Fruit fly (Drosophila melanogaster) whole organism, embryonic: ENCODE data around the gene CG6168.

Source experiments
- CG10979 ChIP-seq: fragments of 200-800 bp; sonication (Bioruptor generic); optimal IDR thresholded peaks from 2 replicates; lab custom pipeline; 2018; ENCODE audit warnings: missing biosample characterization, mild to moderate bottlenecking, missing genetic modification characterization, moderate library complexity
- CG11085 ChIP-seq: fragments of 200-800 bp; sonication (Bioruptor generic); IDR thresholded peaks from 2 replicates; pipeline ENCODE4 v1.3.6; 2022; ENCODE audit warnings: missing biosample characterization, missing genetic modification characterization
- CG11456 ChIP-seq: fragments of 200-800 bp; sonication (Bioruptor generic); IDR thresholded peaks from 3 replicates; pipeline ENCODE4 v1.3.6; 2022; ENCODE audit warnings: missing biosample characterization, missing genetic modification characterization
- CG11504 ChIP-seq: fragments of 200-800 bp; sonication (Bioruptor generic); optimal IDR thresholded peaks from 3 replicates; lab custom pipeline; 2019; ENCODE audit warnings: missing biosample characterization, mild to moderate bottlenecking, missing genetic modification characterization, moderate library complexity
- CG14965 ChIP-seq: fragments of 200-800 bp; sonication (Bioruptor generic); optimal IDR thresholded peaks from 2 replicates; lab custom pipeline; 2016; ENCODE audit warnings: missing biosample characterization, missing genetic modification characterization, borderline replicate concordance
- CG1602 ChIP-seq: fragments of 200-800 bp; sonication (Bioruptor generic); optimal IDR thresholded peaks from 3 replicates; lab custom pipeline; 2016; ENCODE audit warnings: missing biosample characterization, missing genetic modification characterization
- CG17186 ChIP-seq: fragments of 200-800 bp; sonication (Bioruptor generic); optimal IDR thresholded peaks from 3 replicates; lab custom pipeline; 2017; ENCODE audit warnings: missing biosample characterization, missing genetic modification reagents, missing genetic modification characterization
- CG17359 ChIP-seq: fragments of 200-800 bp; sonication (Bioruptor generic); optimal IDR thresholded peaks from 3 replicates; lab custom pipeline; 2018; ENCODE audit warnings: missing biosample characterization, mild to moderate bottlenecking, missing genetic modification characterization, moderate library complexity
- CG17612 ChIP-seq: fragments of 200-800 bp; sonication (Bioruptor generic); IDR thresholded peaks from 2 replicates; pipeline ENCODE4 v1.3.6; 2022; ENCODE audit warnings: missing biosample characterization, missing genetic modification characterization
- CG2199 ChIP-seq: fragments of 200-800 bp; sonication (Bioruptor generic); IDR thresholded peaks from 3 replicates; pipeline ENCODE4 v1.3.6; 2022; ENCODE audit warnings: missing biosample characterization, missing genetic modification characterization
- CG2875 ChIP-seq: fragments of 200-800 bp; sonication (Bioruptor generic); optimal IDR thresholded peaks from 2 replicates; lab custom pipeline; 2017; ENCODE audit warnings: missing biosample characterization, mild to moderate bottlenecking, missing genetic modification characterization, missing genetic modification reagents
- CG30431 ChIP-seq: fragments of 200-800 bp; sonication (Bioruptor generic); optimal IDR thresholded peaks from 2 replicates; lab custom pipeline; 2017; ENCODE audit warnings: missing biosample characterization, missing genetic modification characterization
- CG32767 ChIP-seq: fragments of 200-800 bp; sonication (Bioruptor generic); IDR thresholded peaks from 2 replicates; pipeline ENCODE4 v1.3.6; 2022; ENCODE audit warnings: missing biosample characterization, missing genetic modification characterization
- CG3281 ChIP-seq: fragments of 200-800 bp; sonication (Bioruptor generic); optimal IDR thresholded peaks from 3 replicates; lab custom pipeline; 2017; ENCODE audit warnings: missing biosample characterization, mild to moderate bottlenecking, missing genetic modification characterization
- CG4328 ChIP-seq: fragments of 200-800 bp; sonication (Bioruptor generic); optimal IDR thresholded peaks from 3 replicates; lab custom pipeline; 2017; ENCODE audit warnings: missing biosample characterization, missing genetic modification reagents, missing genetic modification characterization
- CG4360 ChIP-seq: fragments of 200-800 bp; sonication (Bioruptor generic); IDR thresholded peaks from 2 replicates; pipeline ENCODE4 v1.3.6; 2022; ENCODE audit warnings: missing biosample characterization, missing genetic modification characterization
- CG6765 ChIP-seq: fragments of 200-800 bp; sonication (Bioruptor generic); optimal IDR thresholded peaks from 3 replicates; lab custom pipeline; 2017; ENCODE audit warnings: missing biosample characterization, mild to moderate bottlenecking, missing genetic modification characterization
- CG7271 ChIP-seq: fragments of 200-800 bp; sonication (Bioruptor generic); optimal IDR thresholded peaks from 2 replicates; lab custom pipeline; 2018; ENCODE audit warnings: missing biosample characterization, mild to moderate bottlenecking, missing genetic modification characterization, moderate library complexity
- CG7357 ChIP-seq: fragments of 200-800 bp; sonication (Bioruptor generic); IDR thresholded peaks from 3 replicates; pipeline ENCODE4 v1.3.6; 2022; ENCODE audit warnings: missing biosample characterization, missing genetic modification characterization
- CG9437 ChIP-seq: fragments of 200-800 bp; sonication (Bioruptor generic); optimal IDR thresholded peaks from 2 replicates; lab custom pipeline; 2018; ENCODE audit warnings: missing biosample characterization, mild to moderate bottlenecking, missing genetic modification characterization
- Doc2 ChIP-seq: fragments of 200-800 bp; sonication (Bioruptor generic); IDR thresholded peaks from 2 replicates; pipeline ENCODE4 v1.3.6; 2022; ENCODE audit warnings: missing biosample characterization, missing genetic modification characterization
- Drgx ChIP-seq: fragments of 200-800 bp; sonication (Bioruptor generic); IDR thresholded peaks from 2 replicates; pipeline ENCODE4 v1.3.6; 2022; ENCODE audit warnings: missing biosample characterization, missing genetic modification characterization
- Fer1 ChIP-seq: fragments of 200-800 bp; sonication (Bioruptor generic); optimal IDR thresholded peaks from 2 replicates; lab custom pipeline; 2017; ENCODE audit warnings: missing biosample characterization, mild to moderate bottlenecking, missing genetic modification characterization
- Fer3 ChIP-seq: fragments of 200-800 bp; sonication (Bioruptor generic); optimal IDR thresholded peaks from 2 replicates; lab custom pipeline; 2018; ENCODE audit warnings: missing biosample characterization, mild to moderate bottlenecking, missing genetic modification characterization, moderate library complexity
- HLH4C ChIP-seq: fragments of 200-800 bp; sonication (Bioruptor generic); IDR thresholded peaks from 3 replicates; pipeline ENCODE4 v1.3.6; 2022; ENCODE audit warnings: missing biosample characterization, missing genetic modification characterization; ENCODE audit not compliant: partially characterized antibody
- Hr78 ChIP-seq, 2 experiments: fragments of 200-800 bp in 1 of 2; fragments of >200 bp in 1 of 2; sonication (Bioruptor generic) in 1 of 2; optimal IDR thresholded peaks; 2 replicates each; lab custom pipeline; 2017 to 2019; ENCODE audit warnings: missing biosample characterization in 2 of 2, missing genetic modification characterization in 2 of 2, mild to moderate bottlenecking in 1 of 2, moderate library complexity in 1 of 2
- Meics ChIP-seq: fragments of 200-800 bp; sonication (Bioruptor generic); optimal IDR thresholded peaks from 2 replicates; lab custom pipeline; 2017; ENCODE audit warnings: missing biosample characterization, mild to moderate bottlenecking, missing genetic modification characterization
- Myb ChIP-seq: fragments of 200-800 bp; sonication (Bioruptor generic); optimal IDR thresholded peaks from 2 replicates; lab custom pipeline; 2016; ENCODE audit warnings: missing biosample characterization, missing genetic modification characterization
- Ptx1 ChIP-seq: fragments of 200-800 bp; sonication (Bioruptor generic); IDR thresholded peaks from 2 replicates; pipeline ENCODE4 v1.3.6; 2022; ENCODE audit warnings: missing biosample characterization, missing genetic modification characterization
- Rfx ChIP-seq: fragments of 200-800 bp; sonication (Bioruptor generic); IDR thresholded peaks from 2 replicates; pipeline ENCODE4 v1.3.6; 2022; ENCODE audit warnings: missing biosample characterization, missing genetic modification characterization
- Xbp1 ChIP-seq: fragments of 200-800 bp; sonication (Bioruptor generic); optimal IDR thresholded peaks from 3 replicates; lab custom pipeline; 2016; ENCODE audit warnings: missing biosample characterization, mild to moderate bottlenecking, missing genetic modification characterization
- croc ChIP-seq: fragments of 200-800 bp; sonication (Bioruptor generic); conservative IDR thresholded peaks from 3 replicates; pipeline ENCODE4 v1.3.6; 2022; ENCODE audit warnings: missing biosample characterization, missing genetic modification characterization
- cwo ChIP-seq: fragments of 200-800 bp; sonication (Bioruptor generic); optimal IDR thresholded peaks from 3 replicates; lab custom pipeline; 2017; ENCODE audit warnings: missing biosample characterization, missing genetic modification characterization, mild to moderate bottlenecking, moderate library complexity, missing genetic modification reagents
- esg ChIP-seq: fragments of 200-800 bp; sonication (Bioruptor generic); conservative IDR thresholded peaks from 2 replicates; pipeline ENCODE4 v1.3.6; 2022; ENCODE audit warnings: missing biosample characterization, missing genetic modification characterization
- hkb ChIP-seq, 2 experiments: fragments of 200-800 bp in 1 of 2; fragments of >200 bp in 1 of 2; sonication (Bioruptor generic) in 1 of 2; IDR thresholded peaks in 1 of 2; optimal IDR thresholded peaks in 1 of 2; 2 replicates each; pipeline versions ENCODE4 v1.3.6 to Lab custom; 2017 to 2022; ENCODE audit warnings: missing biosample characterization in 1 of 2, missing genetic modification characterization in 1 of 2
- jing ChIP-seq: fragments of 200-800 bp; sonication (Bioruptor generic); optimal IDR thresholded peaks from 2 replicates; lab custom pipeline; 2018; ENCODE audit warnings: missing biosample characterization, mild to moderate bottlenecking, missing genetic modification characterization
- jumu ChIP-seq: fragments of 200-800 bp; sonication (Bioruptor generic); optimal IDR thresholded peaks from 3 replicates; lab custom pipeline; 2016; ENCODE audit warnings: missing biosample characterization, missing genetic modification characterization
- knrl ChIP-seq: fragments of 200-800 bp; sonication (Bioruptor generic); IDR thresholded peaks from 3 replicates; pipeline ENCODE4 v1.3.6; 2022; ENCODE audit warnings: missing biosample characterization, missing genetic modification characterization; ENCODE audit not compliant: partially characterized antibody
- pho ChIP-seq: fragments of 200-800 bp; sonication (Bioruptor generic); optimal IDR thresholded peaks from 2 replicates; lab custom pipeline; 2016; ENCODE audit warnings: missing biosample characterization, missing genetic modification characterization
- prd ChIP-seq, 3 experiments: fragments of >200 bp in 2 of 3; fragments of 200-800 bp in 1 of 3; sonication (Bioruptor generic) in 1 of 3; optimal IDR thresholded peaks in 2 of 3; IDR thresholded peaks in 1 of 3; 2 replicates in 2 of 3; 3 replicates in 1 of 3; pipeline versions ENCODE4 v1.3.6 to Lab custom; 2017 to 2022; ENCODE audit warnings: missing biosample characterization in 1 of 3, missing genetic modification characterization in 1 of 3
- run ChIP-seq: fragments of 200-800 bp; sonication (Bioruptor generic); optimal IDR thresholded peaks from 3 replicates; lab custom pipeline; 2018; ENCODE audit warnings: missing biosample characterization, mild to moderate bottlenecking, missing genetic modification characterization
- sc ChIP-seq, 3 experiments: fragments of >200 bp in 2 of 3; fragments of 200-800 bp in 1 of 3; sonication (Bioruptor generic) in 1 of 3; optimal IDR thresholded peaks; 2 replicates in 2 of 3; 3 replicates in 1 of 3; lab custom pipeline; 2017; ENCODE audit warnings: mild to moderate bottlenecking in 1 of 3, missing biosample characterization in 1 of 3, missing genetic modification characterization in 1 of 3, missing genetic modification reagents in 1 of 3
- sens ChIP-seq: fragments of 200-800 bp; sonication (Bioruptor generic); peaks from one replicate; lab custom pipeline; 2016; ENCODE audit warnings: missing biosample characterization, missing genetic modification characterization
- sqz ChIP-seq: fragments of 200-800 bp; sonication (Bioruptor generic); optimal IDR thresholded peaks from 3 replicates; lab custom pipeline; 2018; ENCODE audit warnings: missing biosample characterization, mild to moderate bottlenecking, missing genetic modification characterization
- tin ChIP-seq: fragments of 200-800 bp; sonication (Bioruptor generic); optimal IDR thresholded peaks from 3 replicates; lab custom pipeline; 2016; ENCODE audit warnings: missing biosample characterization, missing genetic modification characterization
- tio ChIP-seq: fragments of 200-800 bp; sonication (Bioruptor generic); optimal IDR thresholded peaks from 2 replicates; lab custom pipeline; 2017; ENCODE audit warnings: missing biosample characterization, missing genetic modification characterization, inconsistent platforms
- trem ChIP-seq: fragments of 200-800 bp; optimal IDR thresholded peaks from 3 replicates; lab custom pipeline; 2019; ENCODE audit warnings: missing biosample characterization, mild to moderate bottlenecking, missing genetic modification characterization, moderate library complexity
- yki ChIP-seq: fragments of >200 bp; optimal IDR thresholded peaks from 3 replicates; lab custom pipeline; 2018
- zen2 ChIP-seq: fragments of 200-800 bp; sonication (Bioruptor generic); IDR thresholded peaks from 3 replicates; pipeline ENCODE4 v1.3.6; 2022; ENCODE audit warnings: missing biosample characterization, missing genetic modification characterization; ENCODE audit not compliant: partially characterized antibody

CG6168 gene

dm6 chr3L:11285066-11285465 lies 36.5 kb downstream of the CG6168 start (continued):
- peak; percentile 72 for TF ChIP-seq CG10979
- no peak for TF ChIP-seq CG32767 (GFP tag; lab: Robert Waterston, UW)
- peak; percentile 48; the same call in 2 of the 3 replicates for TF ChIP-seq CG11456 (GFP tag; lab: Robert Waterston, UW)
- TF ChIP-seq jing (GFP tag; lab: Kevin White, UChicago): no peak
- TF ChIP-seq Doc2 (GFP tag; lab: Robert Waterston, UW): no peak
- no peak for TF ChIP-seq CG4360 (GFP tag; lab: Robert Waterston, UW)
- peak; percentile 12 for TF ChIP-seq sqz
- 0 out of 2 replicates have a peak, but pooled peaks have one; percentile 20 for TF ChIP-seq CG11085 (GFP tag; lab: Robert Waterston, UW)
- no peak for TF ChIP-seq CG30431 (GFP tag; lab: Kevin White, UChicago)
- no peak for TF ChIP-seq CG17612
- no peak for TF ChIP-seq yki
- no peak for TF ChIP-seq CG7357
- TF ChIP-seq jumu (GFP tag; lab: Kevin White, UChicago): no peak
- no peak for TF ChIP-seq hkb (optimal IDR thresholded peaks at IDR 0.05; lab: Kevin White, UChicago)
- TF ChIP-seq hkb (GFP tag; IDR thresholded peaks at IDR 0.05; lab: Robert Waterston, UW): 0 out of 2 replicates have a peak, but pooled peaks have one; percentile 25
- TF ChIP-seq sc (optimal IDR thresholded peaks at IDR 0.05; lab: Kevin White, UChicago): no peak
- TF ChIP-seq sc (GFP tag; optimal IDR thresholded peaks at IDR 0.05; lab: Kevin White, UChicago): no peak
- no peak for TF ChIP-seq CG14965 (GFP tag; lab: Kevin White, UChicago)
- TF ChIP-seq esg (GFP tag; lab: Robert Waterston, UW): no peak
- TF ChIP-seq CG17359: peak; percentile 47
- TF ChIP-seq CG17186 (GFP tag; lab: Kevin White, UChicago): no peak
- no peak for TF ChIP-seq CG2875
- TF ChIP-seq cwo (GFP tag; lab: Kevin White, UChicago): no peak
- no peak for TF ChIP-seq Hr78 (GFP tag; optimal IDR thresholded peaks at IDR 0.05; lab: Kevin White, UChicago)
- TF ChIP-seq knrl (GFP tag; lab: Robert Waterston, UW): no peak
- TF ChIP-seq Xbp1 (GFP tag; lab: Kevin White, UChicago): no peak
- TF ChIP-seq CG3281 (GFP tag; lab: Kevin White, UChicago): peak; percentile 49
- peak; percentile 65 for TF ChIP-seq Meics (GFP tag; lab: Kevin White, UChicago)
- TF ChIP-seq tio (GFP tag; lab: Kevin White, UChicago): no peak
- TF ChIP-seq HLH4C: no peak
- no peak for TF ChIP-seq croc (GFP tag; lab: Robert Waterston, UW)
- peak; percentile 67 for TF ChIP-seq Rfx (GFP tag; lab: Robert Waterston, UW)
- no peak for TF ChIP-seq run
- no peak for TF ChIP-seq prd (optimal IDR thresholded peaks at IDR 0.05; lab: Kevin White, UChicago)
- TF ChIP-seq prd (GFP tag; IDR thresholded peaks at IDR 0.05; lab: Robert Waterston, UW): peak; percentile 63
- TF ChIP-seq CG2199: no peak
- TF ChIP-seq Fer1 (GFP tag; lab: Kevin White, UChicago): peak; percentile 53
- no peak for TF ChIP-seq CG4328
- TF ChIP-seq Ptx1 (GFP tag; lab: Robert Waterston, UW): peak; percentile 70
- TF ChIP-seq CG1602 (GFP tag; lab: Kevin White, UChicago): no peak
- peak; percentile 91 for TF ChIP-seq CG11504 (tag; lab: Kevin White, UChicago)
- peak; percentile 57 for TF ChIP-seq CG6765
- no peak for TF ChIP-seq CG9437
- TF ChIP-seq CG7271 (tag; lab: Kevin White, UChicago): no peak
- no peak for TF ChIP-seq Myb
- peak; percentile 34 for TF ChIP-seq trem (tag; lab: Kevin White, UChicago)
- peak; percentile 13 for TF ChIP-seq sens (GFP tag; lab: Kevin White, UChicago)
- peak; percentile 53 for TF ChIP-seq tin
- peak; percentile 43 for TF ChIP-seq Drgx
- TF ChIP-seq Fer3 (tag; lab: Kevin White, UChicago): peak; percentile 69
- TF ChIP-seq zen2 (GFP tag; lab: Robert Waterston, UW): no peak
- no peak for TF ChIP-seq pho (GFP tag; lab: Kevin White, UChicago)
